Worm (Caenorhabditis elegans) whole organism, L4 larva: ENCODE results near the gene C30G4.2.
A peak's percentile ranks its signal among the peaks of the same experiment; 100 is the strongest.

Experiments
- F10B5.3 ChIP-seq: sonication (generic microtip); optimal IDR thresholded peaks from 2 replicates; lab custom pipeline; 2016; ENCODE audit warnings: mild to moderate bottlenecking, missing genetic modification characterization, missing compliant biosample characterization
- F37D6.2 ChIP-seq: sonication (generic microtip); optimal IDR thresholded peaks from 2 replicates; lab custom pipeline; 2016; ENCODE audit warnings: mild to moderate bottlenecking, missing genetic modification characterization, missing compliant biosample characterization
- F44E2.7 ChIP-seq: fragments of 200-800 bp; sonication (Bioruptor generic); IDR thresholded peaks from 2 replicates; pipeline ENCODE4 v2.1.2; 2022; ENCODE audit warnings: missing genetic modification characterization, missing compliant biosample characterization
- T26A8.4 ChIP-seq: fragments of 200-800 bp; sonication (Bioruptor generic); IDR thresholded peaks from 2 replicates; pipeline ENCODE4 v1.3.6; 2022; ENCODE audit warnings: missing genetic modification characterization, missing compliant biosample characterization
- Y48G9A.11 ChIP-seq: fragments of 200-800 bp; sonication (Bioruptor generic); IDR thresholded peaks from 2 replicates; pipeline ENCODE4 v1.3.6; 2022; ENCODE audit warnings: missing genetic modification reagents, missing genetic modification characterization, missing compliant biosample characterization
- Y5F2A.4 ChIP-seq: fragments of 200-800 bp; sonication (Bioruptor generic); optimal IDR thresholded peaks from 2 replicates; lab custom pipeline; 2018; ENCODE audit warnings: mild to moderate bottlenecking, missing genetic modification characterization, missing compliant biosample characterization
- ZK337.2 ChIP-seq: fragments of 200-800 bp; sonication (Bioruptor generic); IDR thresholded peaks from 2 replicates; pipeline ENCODE4 v1.3.6; 2022; ENCODE audit warnings: missing genetic modification reagents, missing genetic modification characterization, missing compliant biosample characterization
- ZK546.5 ChIP-seq, 2 experiments: sonication (generic microtip); optimal IDR thresholded peaks; 2 replicates each; lab custom pipeline; 2017; ENCODE audit warnings: missing biosample characterization in 2 of 2, missing genetic modification characterization in 2 of 2
- aly-2 ChIP-seq: sonication (generic microtip); optimal IDR thresholded peaks from 2 replicates; lab custom pipeline; 2018; ENCODE audit warnings: missing biosample characterization, missing genetic modification characterization
- attf-4 ChIP-seq: sonication (generic microtip); optimal IDR thresholded peaks from 3 replicates; lab custom pipeline; 2017; ENCODE audit warnings: missing biosample characterization, missing genetic modification characterization
- cey-2 ChIP-seq: sonication (generic microtip); optimal IDR thresholded peaks from 3 replicates; lab custom pipeline; 2017; ENCODE audit warnings: missing genetic modification characterization, mild to moderate bottlenecking, missing compliant biosample characterization, antibody characterized with exemption, borderline replicate concordance; ENCODE audit not compliant: insufficient read depth
- daf-12 ChIP-seq: fragments of 150-350 bp; optimal IDR thresholded peaks from 2 replicates; lab custom pipeline; 2014; ENCODE audit warnings: missing biosample characterization, missing genetic modification reagents, missing genetic modification characterization
- daf-16 ChIP-seq, 3 experiments: sonication (generic microtip); optimal IDR thresholded peaks; 2 replicates each; lab custom pipeline; 2016 to 2017; ENCODE audit warnings: missing genetic modification characterization in 3 of 3, missing genetic modification reagents in 3 of 3, mild to moderate bottlenecking in 2 of 3, missing compliant biosample characterization in 2 of 3, missing biosample characterization in 1 of 3, moderate library complexity in 1 of 3
- daf-19 ChIP-seq: fragments of 200-800 bp; sonication (Bioruptor generic); conservative IDR thresholded peaks from 2 replicates; pipeline ENCODE4 v1.3.6; 2022; ENCODE audit warnings: missing genetic modification characterization, missing compliant biosample characterization
- dmd-8 ChIP-seq: fragments of 200-800 bp; sonication (Bioruptor generic); IDR thresholded peaks from 2 replicates; pipeline ENCODE4 v1.3.6; 2022; ENCODE audit warnings: missing genetic modification characterization, missing compliant biosample characterization
- egl-27 ChIP-seq: sonication (generic microtip); optimal IDR thresholded peaks from 3 replicates; lab custom pipeline; 2017; ENCODE audit warnings: missing biosample characterization, missing genetic modification reagents, missing genetic modification characterization
- egl-43 ChIP-seq: fragments of 200-800 bp; sonication (Bioruptor generic); IDR thresholded peaks from 2 replicates; pipeline ENCODE4 v1.3.6; 2022; ENCODE audit warnings: missing genetic modification reagents, missing genetic modification characterization, missing compliant biosample characterization
- gei-8 ChIP-seq: fragments of 200-800 bp; sonication (Bioruptor generic); optimal IDR thresholded peaks from 2 replicates; lab custom pipeline; 2018; ENCODE audit warnings: mild to moderate bottlenecking, missing genetic modification characterization, missing compliant biosample characterization
- hif-1 ChIP-seq, 2 experiments: sonication (generic microtip); optimal IDR thresholded peaks; 2 replicates each; lab custom pipeline; 2016 to 2017; ENCODE audit warnings: missing compliant biosample characterization in 2 of 2, missing genetic modification characterization in 2 of 2, missing genetic modification reagents in 2 of 2, missing genotype in 2 of 2, mild to moderate bottlenecking in 1 of 2
- hlh-30 ChIP-seq: sonication (generic microtip); optimal IDR thresholded peaks from 2 replicates; lab custom pipeline; 2017; ENCODE audit warnings: antibody characterized with exemption, mild to moderate bottlenecking, missing genetic modification characterization, missing compliant biosample characterization; ENCODE audit not compliant: insufficient read depth
- hmg-1.1 ChIP-seq: fragments of 200-800 bp; sonication (Bioruptor generic); IDR thresholded peaks from 2 replicates; pipeline ENCODE4 v1.3.6; 2022; ENCODE audit warnings: missing genetic modification reagents, missing genetic modification characterization, missing compliant biosample characterization
- jun-1 ChIP-seq: fragments of 150-350 bp; optimal IDR thresholded peaks from 2 replicates; lab custom pipeline; 2014; ENCODE audit warnings: missing biosample characterization, missing genetic modification reagents, missing genetic modification characterization
- lin-13 ChIP-seq: fragments of 150-350 bp; optimal IDR thresholded peaks from 2 replicates; lab custom pipeline; 2014; ENCODE audit warnings: missing biosample characterization, missing genetic modification reagents, missing genetic modification characterization
- lin-39 ChIP-seq: fragments of 150-350 bp; optimal IDR thresholded peaks from 2 replicates; lab custom pipeline; 2014; ENCODE audit warnings: missing biosample characterization, missing genetic modification reagents, missing genetic modification characterization
- lir-3 ChIP-seq: sonication (generic microtip); optimal IDR thresholded peaks from 2 replicates; lab custom pipeline; 2016; ENCODE audit warnings: mild to moderate bottlenecking, missing genetic modification characterization, missing compliant biosample characterization
- mdt-29 ChIP-seq: fragments of 200-800 bp; sonication (Bioruptor generic); IDR thresholded peaks from 2 replicates; pipeline ENCODE4 v1.3.6; 2022; ENCODE audit warnings: missing genetic modification reagents, missing genetic modification characterization, missing compliant biosample characterization
- mep-1 ChIP-seq: fragments of 150-350 bp; sonication (generic microtip); optimal IDR thresholded peaks from 3 replicates; lab custom pipeline; 2014; ENCODE audit warnings: missing biosample characterization, missing genetic modification characterization
- mes-2 ChIP-seq: sonication (generic microtip); optimal IDR thresholded peaks from 2 replicates; lab custom pipeline; 2016; ENCODE audit warnings: missing genotype, mild to moderate bottlenecking, missing genetic modification characterization, missing compliant biosample characterization; ENCODE audit not compliant: poor library complexity, severe bottlenecking
- mxl-2 ChIP-seq: fragments of 200-800 bp; sonication (Bioruptor generic); conservative IDR thresholded peaks from 2 replicates; pipeline ENCODE4 v1.3.6; 2022; ENCODE audit warnings: missing genetic modification reagents, missing genetic modification characterization, missing compliant biosample characterization
- nhr-111 ChIP-seq: fragments of 200-800 bp; sonication (Bioruptor generic); optimal IDR thresholded peaks from 2 replicates; lab custom pipeline; 2018; ENCODE audit warnings: mild to moderate bottlenecking, missing genetic modification characterization, missing compliant biosample characterization
- nhr-28 ChIP-seq: fragments of 150-350 bp; optimal IDR thresholded peaks from 2 replicates; lab custom pipeline; 2014; ENCODE audit warnings: missing biosample characterization, missing genetic modification characterization
- nhr-41 ChIP-seq: fragments of 200-800 bp; sonication (Bioruptor generic); IDR thresholded peaks from 2 replicates; pipeline ENCODE4 v1.3.6; 2022; ENCODE audit warnings: missing genetic modification reagents, missing genetic modification characterization, missing compliant biosample characterization
- rbr-2 ChIP-seq: sonication (generic microtip); optimal IDR thresholded peaks from 2 replicates; lab custom pipeline; 2016; ENCODE audit warnings: missing genotype, missing genetic modification characterization, missing compliant biosample characterization
- saeg-2 ChIP-seq: fragments of 200-800 bp; sonication (Bioruptor generic); IDR thresholded peaks from 2 replicates; pipeline ENCODE4 v1.3.6; 2022; ENCODE audit warnings: missing genetic modification reagents, missing genetic modification characterization, missing compliant biosample characterization
- set-16 ChIP-seq: fragments of 200-800 bp; sonication (Bioruptor generic); IDR thresholded peaks from 2 replicates; pipeline ENCODE4 v1.3.6; 2022; ENCODE audit warnings: missing genetic modification reagents, missing genetic modification characterization, missing compliant biosample characterization
- spr-3 ChIP-seq: fragments of 200-800 bp; sonication (Bioruptor generic); optimal IDR thresholded peaks from 2 replicates; lab custom pipeline; 2018; ENCODE audit warnings: mild to moderate bottlenecking, missing genetic modification characterization, missing compliant biosample characterization
- tra-1 ChIP-seq: fragments of 200-800 bp; sonication (Bioruptor generic); IDR thresholded peaks from 2 replicates; pipeline ENCODE4 v1.3.6; 2022; ENCODE audit warnings: missing genetic modification reagents, missing genetic modification characterization, missing compliant biosample characterization
- unc-130 ChIP-seq: sonication (generic microtip); optimal IDR thresholded peaks from 2 replicates; lab custom pipeline; 2016; ENCODE audit warnings: missing genetic modification reagents, missing genetic modification characterization, missing compliant biosample characterization
- unc-62 ChIP-seq, 3 experiments: fragments of 150-350 bp in 1 of 3; sonication (generic microtip); optimal IDR thresholded peaks in 2 of 3; peaks in 1 of 3; 1 replicate in 1 of 3; 2 replicates in 2 of 3; lab custom pipeline; 2014 to 2017; ENCODE audit warnings: missing biosample characterization in 3 of 3, missing genetic modification characterization in 3 of 3, missing genetic modification reagents in 3 of 3, missing genotype in 1 of 3
- zip-11 ChIP-seq: fragments of 200-800 bp; sonication (Bioruptor generic); IDR thresholded peaks from 2 replicates; pipeline ENCODE4 v1.3.6; 2022; ENCODE audit warnings: missing genetic modification characterization, missing compliant biosample characterization
- zip-2 ChIP-seq: fragments of 150-350 bp; optimal IDR thresholded peaks from 2 replicates; lab custom pipeline; 2014; ENCODE audit warnings: missing biosample characterization, missing genetic modification characterization
- ztf-11 ChIP-seq: fragments of 150-350 bp; optimal IDR thresholded peaks from 2 replicates; lab custom pipeline; 2014; ENCODE audit warnings: missing biosample characterization, missing genetic modification characterization

C30G4.2 gene

DNA sequence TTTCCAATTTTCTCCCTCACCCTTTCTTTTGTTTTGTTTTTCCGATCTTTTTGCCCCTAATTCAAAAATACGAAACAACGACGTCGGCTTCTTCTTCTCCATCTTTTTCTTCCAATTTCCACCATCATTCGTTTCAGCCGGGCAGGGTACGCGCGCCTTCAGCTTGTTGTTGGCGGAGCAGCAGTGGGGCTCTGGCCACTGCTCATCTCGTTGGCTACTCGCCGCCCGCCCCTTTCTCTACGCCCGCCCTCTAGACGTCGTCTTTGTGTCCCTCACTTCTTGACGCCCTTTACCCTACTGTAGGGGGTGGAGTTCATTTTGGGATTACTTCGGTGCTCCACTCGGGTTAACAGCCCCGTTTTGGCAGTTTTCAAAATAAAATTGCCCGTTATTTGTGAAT is 46.4 kb downstream of the C30G4.2 start:
- TF ChIP-seq mxl-2 (GFP tag; lab: Robert Waterston, UW) (no peak), hmg-1.1 (GFP tag; lab: Robert Waterston, UW) (0 out of 2 replicates have a peak, but pooled peaks have one; percentile 31), T26A8.4 (GFP tag; lab: Robert Waterston, UW) (no peak), jun-1 (tag; lab: Kevin White, UChicago) (no peak), mes-2 (tag; lab: Kevin White, UChicago) (no peak), saeg-2 (no peak), unc-130 (GFP tag; lab: Kevin White, UChicago) (no peak), set-16 (GFP tag; lab: Robert Waterston, UW) (peak; percentile 76), lir-3 (tag; lab: Kevin White, UChicago) (no peak), hif-1 (tag; optimal IDR thresholded peaks at IDR 0.05; lab: Kevin White, UChicago) (no peak), dmd-8 (GFP tag; lab: Robert Waterston, UW) (no peak), Y5F2A.4 (GFP tag; lab: Kevin White, UChicago) (no peak), rbr-2 (no peak), ztf-11 (tag; lab: Kevin White, UChicago) (no peak), lin-13 (GFP tag; lab: Kevin White, UChicago) (no peak), hlh-30 (tag; lab: Kevin White, UChicago) (no peak), cey-2 (no peak), mdt-29 (GFP tag; lab: Robert Waterston, UW) (no peak), spr-3 (GFP tag; lab: Kevin White, UChicago) (no peak), F37D6.2 (tag; lab: Kevin White, UChicago) (no peak), daf-19 (GFP tag; lab: Robert Waterston, UW) (no peak), F44E2.7 (GFP tag; lab: Robert Waterston, UW) (0 out of 2 replicates have a peak, but pooled peaks have one; percentile 58), egl-27 (no peak), Y48G9A.11 (GFP tag; lab: Robert Waterston, UW) (no peak), tra-1 (GFP tag; lab: Robert Waterston, UW) (no peak)

DNA sequence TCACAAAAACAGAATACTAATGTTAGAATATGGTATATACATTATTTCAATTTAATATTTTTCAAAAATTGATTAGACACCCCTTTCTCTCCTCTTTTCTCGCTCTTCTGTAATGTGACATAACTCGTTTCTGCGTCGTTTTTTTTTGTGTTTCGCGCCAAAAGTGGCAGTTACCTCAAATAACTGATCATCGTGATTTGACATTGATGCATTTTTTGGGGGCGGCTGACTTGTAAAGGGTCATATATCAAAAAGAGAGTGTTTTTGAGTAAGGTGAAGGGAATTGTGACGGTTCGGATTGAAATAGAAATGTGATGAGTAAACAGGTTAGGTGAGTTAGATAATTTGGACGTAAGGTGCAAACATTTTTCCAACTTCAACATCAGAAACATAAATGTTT is 47.4 kb downstream of the C30G4.2 start:
- TF ChIP-seq attf-4 (tag; lab: Kevin White, UChicago) (no peak), daf-16 (GFP tag; optimal IDR thresholded peaks at IDR 0.05; lab: Kevin White, UChicago) (no peak), daf-16 (tag; optimal IDR thresholded peaks at IDR 0.05; lab: Kevin White, UChicago) (no peak), ZK546.5 (tag; optimal IDR thresholded peaks at IDR 0.05; lab: Kevin White, UChicago) (no peak), ZK337.2 (no peak), unc-62 (GFP tag; optimal IDR thresholded peaks at IDR 0.05 in 1 of 2; lab: Kevin White, UChicago) (peak in 1 of 2 experiments; percentile 83), unc-62 (tag; optimal IDR thresholded peaks at IDR 0.05; lab: Kevin White, UChicago) (no peak), zip-11 (no peak), zip-2 (no peak), egl-43 (GFP tag; lab: Robert Waterston, UW) (no peak), nhr-41 (no peak), gei-8 (GFP tag; lab: Kevin White, UChicago) (no peak), mep-1 (tag; lab: Kevin White, UChicago) (peak; percentile 4), daf-12 (tag; lab: Kevin White, UChicago) (no peak), F10B5.3 (tag; lab: Kevin White, UChicago) (no peak), aly-2 (no peak), nhr-28 (tag; lab: Kevin White, UChicago) (peak; percentile 11), nhr-111 (GFP tag; lab: Kevin White, UChicago) (no peak), hlh-30 (tag; lab: Kevin White, UChicago) (peak; percentile 46), lin-39 (no peak)
- TF ChIP-seq, all 104 proteins: peak for 4
